Worm (Caenorhabditis elegans) whole organism, young adult: ENCODE data around the gene skat-1.

ENCODE experiments used
- B0035.1 ChIP-seq: sonication (generic microtip); optimal IDR thresholded peaks from 2 replicates; lab custom pipeline; 2016; ENCODE audit warnings: missing genetic modification characterization, mild to moderate bottlenecking, missing compliant biosample characterization, missing genotype, missing genetic modification reagents
- B0336.3 ChIP-seq: fragments of 200-800 bp; sonication (Bioruptor generic); IDR thresholded peaks from 2 replicates; pipeline ENCODE4 v1.3.6; 2022; ENCODE audit warnings: missing genetic modification characterization, missing compliant biosample characterization
- C06A6.2 ChIP-seq: fragments of 200-800 bp; sonication (Bioruptor generic); conservative IDR thresholded peaks from 2 replicates; pipeline ENCODE4 v1.3.6; 2022; ENCODE audit warnings: missing genetic modification characterization, missing compliant biosample characterization
- C17E4.6 ChIP-seq: fragments of 200-800 bp; sonication (Bioruptor generic); IDR thresholded peaks from 2 replicates; pipeline ENCODE4 v1.3.6; 2022; ENCODE audit warnings: missing genetic modification reagents, missing genetic modification characterization, missing compliant biosample characterization
- F39B2.1 ChIP-seq: fragments of 200-800 bp; sonication (Bioruptor generic); IDR thresholded peaks from 2 replicates; pipeline ENCODE4 v1.3.6; 2022; ENCODE audit warnings: missing genetic modification reagents, missing genetic modification characterization, missing compliant biosample characterization
- T26A5.8 ChIP-seq: sonication (generic microtip); optimal IDR thresholded peaks from 2 replicates; lab custom pipeline; 2016; ENCODE audit warnings: missing genetic modification characterization, missing compliant biosample characterization
- Y67H2A.10 ChIP-seq: fragments of 200-800 bp; sonication (Bioruptor generic); conservative IDR thresholded peaks from 2 replicates; pipeline ENCODE4 v1.3.6; 2022; ENCODE audit warnings: missing genetic modification reagents, missing genetic modification characterization, missing compliant biosample characterization
- ZK185.1 ChIP-seq: sonication (generic microtip); optimal IDR thresholded peaks from 2 replicates; lab custom pipeline; 2016; ENCODE audit warnings: mild to moderate bottlenecking, missing genetic modification characterization, missing compliant biosample characterization; ENCODE audit not compliant: poor library complexity, severe bottlenecking
- aptf-2 ChIP-seq: fragments of 200-800 bp; sonication (Bioruptor generic); conservative IDR thresholded peaks from 2 replicates; pipeline ENCODE4 v1.3.6; 2022; ENCODE audit warnings: missing genetic modification reagents, missing genetic modification characterization, missing compliant biosample characterization
- attf-3 ChIP-seq: fragments of 200-800 bp; sonication (Bioruptor generic); conservative IDR thresholded peaks from 2 replicates; pipeline ENCODE4 v1.3.6; 2022; ENCODE audit warnings: missing genetic modification reagents, missing genetic modification characterization, missing compliant biosample characterization
- attf-5 ChIP-seq: fragments of 200-800 bp; sonication (Bioruptor generic); optimal IDR thresholded peaks from 2 replicates; lab custom pipeline; 2018; ENCODE audit warnings: mild to moderate bottlenecking, missing genetic modification characterization, missing compliant biosample characterization
- bed-1 ChIP-seq: fragments of 200-800 bp; sonication (Bioruptor generic); IDR thresholded peaks from 2 replicates; pipeline ENCODE4 v1.3.6; 2022; ENCODE audit warnings: missing genetic modification reagents, missing genetic modification characterization, missing compliant biosample characterization
- ccch-3 ChIP-seq: fragments of 200-800 bp; sonication (Bioruptor generic); optimal IDR thresholded peaks from 2 replicates; lab custom pipeline; 2018; ENCODE audit warnings: mild to moderate bottlenecking, missing genetic modification characterization, missing compliant biosample characterization
- cebp-1 ChIP-seq, 2 experiments: fragments of 200-800 bp in 1 of 2; sonication (Bioruptor generic) in 1 of 2; sonication (generic microtip) in 1 of 2; IDR thresholded peaks in 1 of 2; optimal IDR thresholded peaks in 1 of 2; 2 replicates each; pipeline versions ENCODE4 v1.3.6 to Lab custom; 2017 to 2022; ENCODE audit warnings: missing compliant biosample characterization in 2 of 2, missing genetic modification characterization in 2 of 2, mild to moderate bottlenecking in 1 of 2, missing genetic modification reagents in 1 of 2, moderate library complexity in 1 of 2
- egl-18 ChIP-seq: fragments of 200-800 bp; sonication (Bioruptor generic); IDR thresholded peaks from 2 replicates; pipeline ENCODE4 v1.3.6; 2022; ENCODE audit warnings: missing genetic modification reagents, missing genetic modification characterization, missing compliant biosample characterization
- ets-4 ChIP-seq: fragments of 200-800 bp; sonication (Bioruptor generic); optimal IDR thresholded peaks from 2 replicates; lab custom pipeline; 2018; ENCODE audit warnings: mild to moderate bottlenecking, missing genetic modification characterization, missing compliant biosample characterization
- fkh-3 ChIP-seq: sonication (generic microtip); optimal IDR thresholded peaks from 2 replicates; lab custom pipeline; 2016; ENCODE audit warnings: mild to moderate bottlenecking, missing genetic modification characterization, missing compliant biosample characterization
- gei-17 ChIP-seq: fragments of 200-800 bp; sonication (Bioruptor generic); optimal IDR thresholded peaks from 2 replicates; lab custom pipeline; 2018; ENCODE audit warnings: mild to moderate bottlenecking, missing genetic modification characterization, missing compliant biosample characterization
- hlh-12 ChIP-seq: sonication (generic microtip); optimal IDR thresholded peaks from 2 replicates; lab custom pipeline; 2016; ENCODE audit warnings: missing genetic modification characterization, missing compliant biosample characterization
- hmg-20 ChIP-seq: fragments of 200-800 bp; sonication (Bioruptor generic); IDR thresholded peaks from 2 replicates; pipeline ENCODE4 v1.3.6; 2022; ENCODE audit warnings: missing genetic modification reagents, missing genetic modification characterization, missing compliant biosample characterization
- let-607 ChIP-seq, 2 experiments: fragments of 200-800 bp in 1 of 2; sonication (Bioruptor generic) in 1 of 2; sonication (generic microtip) in 1 of 2; optimal IDR thresholded peaks; 2 replicates each; lab custom pipeline; 2016 to 2018; ENCODE audit warnings: mild to moderate bottlenecking in 2 of 2, missing compliant biosample characterization in 2 of 2, missing genetic modification characterization in 2 of 2, moderate library complexity in 2 of 2, missing genotype in 1 of 2
- lin-26 ChIP-seq: fragments of 200-800 bp; sonication (Bioruptor generic); IDR thresholded peaks from 2 replicates; pipeline ENCODE4 v1.3.6; 2022; ENCODE audit warnings: missing genetic modification reagents, missing genetic modification characterization, missing compliant biosample characterization
- lin-54 ChIP-seq: fragments of 200-800 bp; sonication (Bioruptor generic); optimal IDR thresholded peaks from 2 replicates; lab custom pipeline; 2018; ENCODE audit warnings: mild to moderate bottlenecking, missing genetic modification characterization, missing compliant biosample characterization
- lir-1 ChIP-seq: fragments of 200-800 bp; sonication (Bioruptor generic); conservative IDR thresholded peaks from 2 replicates; pipeline ENCODE4 v1.3.6; 2022; ENCODE audit warnings: missing genetic modification reagents, missing genetic modification characterization, missing compliant biosample characterization
- madf-10 ChIP-seq: sonication (generic microtip); optimal IDR thresholded peaks from 2 replicates; lab custom pipeline; 2016; ENCODE audit warnings: mild to moderate bottlenecking, missing genetic modification characterization, missing compliant biosample characterization
- nfya-2 ChIP-seq: fragments of 200-800 bp; sonication (Bioruptor generic); IDR thresholded peaks from 2 replicates; pipeline ENCODE4 v1.3.6; 2022; ENCODE audit warnings: missing genetic modification reagents, missing genetic modification characterization, missing compliant biosample characterization
- nhr-179 ChIP-seq: sonication (generic microtip); optimal IDR thresholded peaks from 2 replicates; lab custom pipeline; 2016; ENCODE audit warnings: mild to moderate bottlenecking, missing genetic modification characterization, missing compliant biosample characterization
- nhr-80 ChIP-seq: sonication (generic microtip); optimal IDR thresholded peaks from 2 replicates; lab custom pipeline; 2016; ENCODE audit warnings: missing genetic modification characterization, missing compliant biosample characterization
- rcor-1 ChIP-seq: fragments of 200-800 bp; sonication (Bioruptor generic); IDR thresholded peaks from 2 replicates; pipeline ENCODE4 v1.3.6; 2022; ENCODE audit warnings: missing genetic modification reagents, missing genetic modification characterization, missing compliant biosample characterization
- snpc-1.3 ChIP-seq: sonication (generic microtip); optimal IDR thresholded peaks from 2 replicates; lab custom pipeline; 2017; ENCODE audit warnings: missing genetic modification characterization, mild to moderate bottlenecking, missing compliant biosample characterization, antibody characterized with exemption, moderate library complexity, missing genotype, missing genetic modification reagents; ENCODE audit not compliant: insufficient read depth
- tbp1 ChIP-seq: fragments of 200-800 bp; sonication (Bioruptor generic); optimal IDR thresholded peaks from 2 replicates; lab custom pipeline; 2018; ENCODE audit warnings: mild to moderate bottlenecking, missing genetic modification characterization, missing compliant biosample characterization
- tlf-1 ChIP-seq: fragments of 200-800 bp; sonication (Bioruptor generic); optimal IDR thresholded peaks from 2 replicates; lab custom pipeline; 2018; ENCODE audit warnings: mild to moderate bottlenecking, missing genetic modification characterization, missing compliant biosample characterization
- unc-130 ChIP-seq: sonication (generic microtip); optimal IDR thresholded peaks from 2 replicates; lab custom pipeline; 2016; ENCODE audit warnings: missing genetic modification reagents, missing genetic modification characterization, missing compliant biosample characterization
- zfh-2 ChIP-seq: fragments of 200-800 bp; sonication (Bioruptor generic); conservative IDR thresholded peaks from 2 replicates; pipeline ENCODE4 v1.3.6; 2022; ENCODE audit warnings: missing genetic modification reagents, missing genetic modification characterization, missing compliant biosample characterization
- ztf-22 ChIP-seq: fragments of 200-800 bp; sonication (Bioruptor generic); optimal IDR thresholded peaks from 2 replicates; lab custom pipeline; 2018; ENCODE audit warnings: mild to moderate bottlenecking, missing genetic modification characterization, moderate library complexity, missing compliant biosample characterization
- ztf-28 ChIP-seq: fragments of 200-800 bp; sonication (Bioruptor generic); IDR thresholded peaks from 2 replicates; pipeline ENCODE4 v1.3.6; 2022; ENCODE audit warnings: missing genetic modification reagents, missing genetic modification characterization, missing compliant biosample characterization
- ztf-3 ChIP-seq: fragments of 200-800 bp; sonication (Bioruptor generic); optimal IDR thresholded peaks from 2 replicates; lab custom pipeline; 2018; ENCODE audit warnings: mild to moderate bottlenecking, missing genetic modification characterization, missing compliant biosample characterization

The skat-1 gene

ce11 chrIII:9022535-9022934 lies 25.9 kb upstream of the skat-1 start, which contains the start of gene F59B2.14:
F59B2.14 (minus strand) TSS chrIII:9022635.
- no peak for TF ChIP-seq aptf-2 (GFP tag; lab: Robert Waterston, UW)
- no peak for TF ChIP-seq attf-5
- TF ChIP-seq nhr-80 (tag; lab: Kevin White, UChicago): no peak
- no peak for TF ChIP-seq fkh-3
- no peak for TF ChIP-seq attf-3 (GFP tag; lab: Robert Waterston, UW)
- no peak for TF ChIP-seq egl-18 (GFP tag; lab: Robert Waterston, UW)
- TF ChIP-seq unc-130 (GFP tag; lab: Kevin White, UChicago): no peak
- TF ChIP-seq hlh-12 (tag; lab: Kevin White, UChicago): no peak
- TF ChIP-seq cebp-1 (GFP tag; IDR thresholded peaks at IDR 0.05; lab: Robert Waterston, UW): no peak
- TF ChIP-seq cebp-1 (tag; optimal IDR thresholded peaks at IDR 0.05; lab: Kevin White, UChicago): no peak
- TF ChIP-seq F39B2.1 (GFP tag; lab: Robert Waterston, UW): no peak
- TF ChIP-seq lin-26: no peak
- TF ChIP-seq C06A6.2 (GFP tag; lab: Robert Waterston, UW): no peak
- TF ChIP-seq ztf-3 (GFP tag; lab: Kevin White, UChicago): no peak
- no peak for TF ChIP-seq bed-1 (GFP tag; lab: Robert Waterston, UW)
- no peak for TF ChIP-seq tlf-1 (GFP tag; lab: Kevin White, UChicago)
- no peak for TF ChIP-seq madf-10 (tag; lab: Kevin White, UChicago)
- no peak for TF ChIP-seq Y67H2A.10 (GFP tag; lab: Robert Waterston, UW)

DNA sequence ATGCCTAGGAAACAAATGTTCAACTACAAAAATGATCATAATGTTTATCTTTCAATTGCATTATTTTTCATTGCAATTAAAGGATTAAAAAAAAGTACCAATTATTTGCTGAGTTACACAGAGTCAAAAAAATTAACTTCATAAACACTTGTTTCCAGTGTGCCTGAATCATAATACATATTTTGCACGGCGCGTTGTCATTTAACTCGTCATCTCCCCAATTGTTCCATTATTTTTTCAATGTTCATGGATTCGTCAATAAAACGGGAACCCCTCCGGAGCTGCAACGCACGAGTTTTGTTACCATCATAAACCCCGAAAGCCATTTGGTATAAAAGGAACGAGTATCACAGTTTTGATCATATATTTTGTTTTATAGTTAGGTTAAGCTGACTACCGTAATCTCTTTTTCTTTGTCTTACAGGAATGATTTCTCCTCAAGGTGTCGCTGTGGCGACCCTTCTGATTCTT lies 20.6 kb upstream of the skat-1 start, which contains the start of gene F59B2.12:
F59B2.12 (plus strand) TSS at position 421 of the 471 bp plus-strand sequence.
- TF ChIP-seq snpc-1.3: no peak
- TF ChIP-seq ztf-28 (GFP tag; lab: Robert Waterston, UW): no peak
- no peak for TF ChIP-seq B0035.1 (tag; lab: Kevin White, UChicago)
- TF ChIP-seq nfya-2 (GFP tag; lab: Robert Waterston, UW): no peak
- TF ChIP-seq lin-54 (GFP tag; lab: Kevin White, UChicago): no peak
- TF ChIP-seq tbp1 (GFP tag; lab: Kevin White, UChicago): no peak
- no peak for TF ChIP-seq hmg-20 (GFP tag; lab: Robert Waterston, UW)
- no peak for TF ChIP-seq unc-130 (GFP tag; lab: Kevin White, UChicago)
- TF ChIP-seq ZK185.1 (tag; lab: Kevin White, UChicago): no peak
- TF ChIP-seq, all 124 proteins: peak for 0

- TF ChIP-seq C17E4.6: no peak
- no peak for TF ChIP-seq let-607 (tag; optimal IDR thresholded peaks at IDR 0.05; lab: Kevin White, UChicago)
- TF ChIP-seq ccch-3 (GFP tag; lab: Kevin White, UChicago): no peak
- no peak for TF ChIP-seq B0336.3 (GFP tag; lab: Robert Waterston, UW)
- TF ChIP-seq gei-17 (GFP tag; lab: Kevin White, UChicago): no peak
- no peak for TF ChIP-seq ztf-22 (GFP tag; lab: Kevin White, UChicago)
- no peak for TF ChIP-seq lir-1 (GFP tag; lab: Robert Waterston, UW)
These were observed 15.7 kb upstream of the skat-1 start, which contains the start of gene F59B2.9 for ce11 chrIII:9012309-9012708. F59B2.9 (minus strand) TSS chrIII:9012409.

DNA sequence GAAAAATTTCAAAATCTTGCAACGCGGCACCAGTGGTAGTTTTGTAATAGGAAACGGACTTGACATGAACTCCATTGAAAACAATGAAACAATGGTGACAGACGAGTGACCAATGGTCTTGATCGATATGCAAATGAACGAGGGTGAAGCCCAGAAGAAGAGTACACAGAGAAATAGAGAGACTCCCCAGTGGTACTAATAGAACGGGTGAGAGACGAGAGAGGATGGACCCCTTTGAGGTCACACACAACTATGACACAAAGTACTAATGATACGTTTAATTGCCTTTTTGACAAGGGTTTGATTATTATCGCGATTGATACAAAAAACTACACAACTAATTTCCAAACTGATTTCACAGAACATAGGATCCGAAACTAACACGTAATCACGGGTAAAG lies 13.5 kb upstream of the skat-1 start, which contains the start of gene F59B2.8:
F59B2.8 (minus strand) TSS at position 151 of the 400 bp plus-strand sequence.
- no peak for TF ChIP-seq nhr-179
- TF ChIP-seq cebp-1 (GFP tag; IDR thresholded peaks at IDR 0.05; lab: Robert Waterston, UW): no peak
- TF ChIP-seq cebp-1 (tag; optimal IDR thresholded peaks at IDR 0.05; lab: Kevin White, UChicago): no peak
- TF ChIP-seq bed-1 (GFP tag; lab: Robert Waterston, UW): no peak
- TF ChIP-seq ets-4 (GFP tag; lab: Kevin White, UChicago): no peak
- no peak for TF ChIP-seq ztf-3 (GFP tag; lab: Kevin White, UChicago)
- no peak for TF ChIP-seq T26A5.8 (tag; lab: Kevin White, UChicago)
- TF ChIP-seq rcor-1 (GFP tag; lab: Robert Waterston, UW): no peak
- TF ChIP-seq zfh-2 (GFP tag; lab: Robert Waterston, UW): no peak
